Fruit fly (Drosophila melanogaster): Measurements from ENCODE around the gene CG31342.

Gene CG31342

dm6 chr3R:13030257-13031173, 44.7 kb downstream of the CG31342 start, which contains the start of the genes CG46281 and CG46280 (continued):
- TF ChIP-seq CG10979 (tag; optimal IDR thresholded peaks at IDR 0.05) = no peak
- TF ChIP-seq CG12659 (GFP tag; optimal IDR thresholded peaks at IDR 0.05) = peak; percentile 70
- TF ChIP-seq CG1602 (GFP tag; optimal IDR thresholded peaks at IDR 0.05) = no peak
- TF ChIP-seq CG7372 (GFP tag; IDR thresholded peaks at IDR 0.05) = no peak
- no peak for TF ChIP-seq CG15073 (GFP tag; optimal IDR thresholded peaks at IDR 0.05)
- no peak for TF ChIP-seq CG5245 (GFP tag; optimal IDR thresholded peaks at IDR 0.05)
- no peak for TF ChIP-seq Ptx1 (GFP tag; IDR thresholded peaks at IDR 0.05)
- TF ChIP-seq lbe (GFP tag; optimal IDR thresholded peaks at IDR 0.05) = peak; percentile 15
- no peak for TF ChIP-seq CG13894 (tag; optimal IDR thresholded peaks at IDR 0.05)
- TF ChIP-seq lov (optimal IDR thresholded peaks at IDR 0.05) = no peak
- TF ChIP-seq lov (GFP tag; IDR thresholded peaks at IDR 0.05) = no peak
- TF ChIP-seq Dll (GFP tag; IDR thresholded peaks at IDR 0.05; ENCODE audit: partially characterized antibody) = peak; percentile 74; the same call in 3 of the 4 replicates
- TF ChIP-seq CG16813 (GFP tag; IDR thresholded peaks at IDR 0.05; ENCODE audit: partially characterized antibody) = peak; percentile 52; the same call in 2 of the 3 replicates
- TF ChIP-seq Drgx (GFP tag; IDR thresholded peaks at IDR 0.05) = no peak
- no peak for TF ChIP-seq ind (GFP tag; optimal IDR thresholded peaks at IDR 0.05)
- TF ChIP-seq gfzf (GFP tag; optimal IDR thresholded peaks at IDR 0.05) = peak; percentile 78
- peak; percentile 35 for TF ChIP-seq HmgZ (tag; optimal IDR thresholded peaks at IDR 0.05)
- peak; percentile 24 for TF ChIP-seq CG33213 (GFP tag; optimal IDR thresholded peaks at IDR 0.05)
- peak; percentile 82 for TF ChIP-seq zen (tag; optimal IDR thresholded peaks at IDR 0.05)
- TF ChIP-seq CG34422 (GFP tag; IDR thresholded peaks at IDR 0.05) = no peak
- TF ChIP-seq NC2α (GFP tag; optimal IDR thresholded peaks at IDR 0.05) = no peak
- TF ChIP-seq CG4328 (GFP tag; optimal IDR thresholded peaks at IDR 0.05) = peak; percentile 22
- TF ChIP-seq Hmr (GFP tag; optimal IDR thresholded peaks at IDR 0.05) = no peak
- TF ChIP-seq sisA (GFP tag; IDR thresholded peaks at IDR 0.05) = no peak
- TF ChIP-seq p53 (GFP tag; optimal IDR thresholded peaks at IDR 0.05) = no peak
- TF ChIP-seq CG15514 (GFP tag; optimal IDR thresholded peaks at IDR 0.05) = peak; percentile 98
- no peak for TF ChIP-seq CG17912 (GFP tag; optimal IDR thresholded peaks at IDR 0.05)
- TF ChIP-seq HLH4C (GFP tag; IDR thresholded peaks at IDR 0.05; ENCODE audit: partially characterized antibody) = peak; percentile 69
- TF ChIP-seq kah (GFP tag; optimal IDR thresholded peaks at IDR 0.05) = no peak
- TF ChIP-seq HHEX (GFP tag; optimal IDR thresholded peaks at IDR 0.05) = no peak
- peak; percentile 62 for TF ChIP-seq Scr (GFP tag; IDR thresholded peaks at IDR 0.05; ENCODE audit: partially characterized antibody)
- TF ChIP-seq hb (GFP tag; IDR thresholded peaks at IDR 0.05; ENCODE audit: partially characterized antibody) = peak; percentile 67; the same call in 2 of the 3 replicates
- TF ChIP-seq oc (tag; optimal IDR thresholded peaks at IDR 0.05) = no peak
- TF ChIP-seq shn (GFP tag; optimal IDR thresholded peaks at IDR 0.05) = peak; percentile 12
- peak; percentile 45 for TF ChIP-seq Hsf (GFP tag; optimal IDR thresholded peaks at IDR 0.05)
- TF ChIP-seq Deaf1 (tag; optimal IDR thresholded peaks at IDR 0.05) = no peak
- TF ChIP-seq CG2116 (GFP tag; optimal IDR thresholded peaks at IDR 0.05) = peak; percentile 95
- peak; percentile 52 for TF ChIP-seq Max (GFP tag; optimal IDR thresholded peaks at IDR 0.05)
- TF ChIP-seq ham (GFP tag; IDR thresholded peaks at IDR 0.05) = no peak
- TF ChIP-seq Dp (GFP tag; optimal IDR thresholded peaks at IDR 0.05) = peak; percentile 57
- peak; percentile 24 for TF ChIP-seq Hr3 (GFP tag; optimal IDR thresholded peaks at IDR 0.05)
- TF ChIP-seq CG17328 (GFP tag; IDR thresholded peaks at IDR 0.05) = no peak
- peak; percentile 97 for TF ChIP-seq stwl (tag; optimal IDR thresholded peaks at IDR 0.05)
- TF ChIP-seq CG12299 (tag; optimal IDR thresholded peaks at IDR 0.05) = peak; percentile 18
- peak in 1 of 2 experiments; percentile 68 for TF ChIP-seq tll (GFP tag; optimal IDR thresholded peaks at IDR 0.05)
- 0 out of 2 replicates have a peak, but pooled peaks have one; percentile 24 for TF ChIP-seq inv (GFP tag; IDR thresholded peaks at IDR 0.05; ENCODE audit: partially characterized antibody)
- peak; percentile 47 for TF ChIP-seq pho (GFP tag; optimal IDR thresholded peaks at IDR 0.05)
- TF ChIP-seq chm (GFP tag; IDR thresholded peaks at IDR 0.05) = no peak
